Fruit fly (Drosophila melanogaster) whole organism, embryonic: ENCODE measurements around the gene Elba2.

Source experiments
- Atf-2 ChIP-seq: fragments of 200-800 bp; sonication (Bioruptor generic); optimal IDR thresholded peaks from 2 replicates; lab custom pipeline; 2016; ENCODE audit warnings: missing biosample characterization, missing genetic modification characterization
- CG10209 ChIP-seq: fragments of 200-800 bp; sonication (Bioruptor generic); optimal IDR thresholded peaks from 3 replicates; lab custom pipeline; 2017; ENCODE audit warnings: missing biosample characterization, mild to moderate bottlenecking, missing genetic modification characterization, missing genetic modification reagents
- CG1024 ChIP-seq: fragments of 200-800 bp; sonication (Bioruptor generic); IDR thresholded peaks from 2 replicates; pipeline ENCODE4 v1.3.6; 2022; ENCODE audit warnings: missing biosample characterization, missing genetic modification characterization
- CG10267 ChIP-seq: fragments of 200-800 bp; sonication (Bioruptor generic); optimal IDR thresholded peaks from 2 replicates; lab custom pipeline; 2018; ENCODE audit warnings: missing biosample characterization, mild to moderate bottlenecking, missing genetic modification characterization, moderate library complexity
- CG14014 ChIP-seq: fragments of 200-800 bp; sonication (Bioruptor generic); IDR thresholded peaks from 2 replicates; pipeline ENCODE4 v1.3.6; 2022; ENCODE audit warnings: missing biosample characterization, missing genetic modification characterization
- CG17361 ChIP-seq: fragments of 200-800 bp; sonication (Bioruptor generic); IDR thresholded peaks from 3 replicates; pipeline ENCODE4 v1.3.6; 2022; ENCODE audit warnings: missing biosample characterization, missing genetic modification characterization
- CG17568 ChIP-seq: fragments of 200-800 bp; sonication (Bioruptor generic); optimal IDR thresholded peaks from 2 replicates; lab custom pipeline; 2018; ENCODE audit warnings: missing biosample characterization, mild to moderate bottlenecking, missing genetic modification characterization, moderate library complexity
- CG2116 ChIP-seq: fragments of 200-800 bp; sonication (Bioruptor generic); optimal IDR thresholded peaks from 3 replicates; lab custom pipeline; 2018; ENCODE audit warnings: missing biosample characterization, mild to moderate bottlenecking, missing genetic modification characterization
- CG4424 ChIP-seq: fragments of 200-800 bp; sonication (Bioruptor generic); optimal IDR thresholded peaks from 3 replicates; lab custom pipeline; 2016; ENCODE audit warnings: missing biosample characterization, missing genetic modification characterization
- CG4854 ChIP-seq: fragments of 200-800 bp; sonication (Bioruptor generic); optimal IDR thresholded peaks from 2 replicates; lab custom pipeline; 2016; ENCODE audit warnings: missing biosample characterization, missing genetic modification characterization, inconsistent platforms
- CG6683 ChIP-seq: fragments of 200-800 bp; sonication (Bioruptor generic); optimal IDR thresholded peaks from 2 replicates; lab custom pipeline; 2017; ENCODE audit warnings: missing biosample characterization, mild to moderate bottlenecking, missing genetic modification characterization, missing genetic modification reagents
- CG7786 ChIP-seq: fragments of 200-800 bp; sonication (Bioruptor generic); optimal IDR thresholded peaks from 2 replicates; lab custom pipeline; 2016; ENCODE audit warnings: missing biosample characterization, missing genetic modification characterization
- CG7963 ChIP-seq: fragments of 200-800 bp; sonication (Bioruptor generic); IDR thresholded peaks from 3 replicates; pipeline ENCODE4 v1.3.6; 2022; ENCODE audit warnings: missing biosample characterization, missing genetic modification characterization; ENCODE audit not compliant: partially characterized antibody
- CG9797 ChIP-seq: fragments of 200-800 bp; sonication (Bioruptor generic); optimal IDR thresholded peaks from 3 replicates; lab custom pipeline; 2018; ENCODE audit warnings: missing biosample characterization, mild to moderate bottlenecking, missing genetic modification characterization
- CHES-1-like ChIP-seq: fragments of 200-800 bp; sonication (Bioruptor generic); optimal IDR thresholded peaks from 2 replicates; lab custom pipeline; 2016; ENCODE audit warnings: missing biosample characterization, missing genetic modification characterization
- Camta ChIP-seq: fragments of 200-800 bp; sonication (Bioruptor generic); optimal IDR thresholded peaks from 2 replicates; lab custom pipeline; 2016; ENCODE audit warnings: missing biosample characterization, missing genetic modification characterization
- CrebB ChIP-seq: fragments of 200-800 bp; sonication (Bioruptor generic); optimal IDR thresholded peaks from 3 replicates; lab custom pipeline; 2018; ENCODE audit warnings: missing biosample characterization, mild to moderate bottlenecking, missing genetic modification characterization
- Doc2 ChIP-seq: fragments of 200-800 bp; sonication (Bioruptor generic); IDR thresholded peaks from 2 replicates; pipeline ENCODE4 v1.3.6; 2022; ENCODE audit warnings: missing biosample characterization, missing genetic modification characterization
- E2f2 ChIP-seq: fragments of 200-800 bp; sonication (Bioruptor generic); IDR thresholded peaks from 2 replicates; pipeline ENCODE4 v1.3.6; 2022; ENCODE audit warnings: missing biosample characterization, missing genetic modification characterization
- Eip74EF ChIP-seq, 2 experiments: fragments of 200-800 bp in 1 of 2; fragments of >200 bp in 1 of 2; sonication (Bioruptor generic) in 1 of 2; optimal IDR thresholded peaks; 2 replicates each; lab custom pipeline; 2017 to 2019; ENCODE audit warnings: missing biosample characterization in 2 of 2, missing genetic modification characterization in 2 of 2, mild to moderate bottlenecking in 1 of 2, moderate library complexity in 1 of 2
- Lhr ChIP-seq: fragments of 200-800 bp; sonication (Bioruptor generic); optimal IDR thresholded peaks from 3 replicates; lab custom pipeline; 2017; ENCODE audit warnings: mild to moderate bottlenecking, missing biosample characterization, missing genetic modification reagents, missing genetic modification characterization
- MESR4 ChIP-seq: fragments of 200-800 bp; sonication (Bioruptor generic); optimal IDR thresholded peaks from 2 replicates; lab custom pipeline; 2018; ENCODE audit warnings: missing biosample characterization, mild to moderate bottlenecking, missing genetic modification characterization, moderate library complexity
- MTF-1 ChIP-seq: fragments of 200-800 bp; sonication (Bioruptor generic); optimal IDR thresholded peaks from 2 replicates; lab custom pipeline; 2018; ENCODE audit warnings: missing biosample characterization, mild to moderate bottlenecking, missing genetic modification characterization, borderline replicate concordance
- NC2β ChIP-seq: fragments of 200-800 bp; sonication (Bioruptor generic); optimal IDR thresholded peaks from 2 replicates; lab custom pipeline; 2016; ENCODE audit warnings: missing biosample characterization, missing genetic modification characterization
- Neu2 ChIP-seq: fragments of 200-800 bp; sonication (Bioruptor generic); optimal IDR thresholded peaks from 3 replicates; lab custom pipeline; 2016; ENCODE audit warnings: missing biosample characterization, missing genetic modification characterization, borderline replicate concordance
- Ravus ChIP-seq: fragments of 200-800 bp; sonication (Bioruptor generic); IDR thresholded peaks from 2 replicates; pipeline ENCODE4 v1.3.6; 2022; ENCODE audit warnings: missing biosample characterization, missing genetic modification characterization
- Six4 ChIP-seq: fragments of 200-800 bp; sonication (Bioruptor generic); optimal IDR thresholded peaks from 2 replicates; lab custom pipeline; 2016; ENCODE audit warnings: missing biosample characterization, missing genetic modification characterization
- Sry-δ ChIP-seq: fragments of 200-800 bp; sonication (Bioruptor generic); optimal IDR thresholded peaks from 2 replicates; lab custom pipeline; 2016; ENCODE audit warnings: missing biosample characterization, missing genetic modification characterization
- Tbp ChIP-seq: fragments of >200 bp; optimal IDR thresholded peaks from 2 replicates; lab custom pipeline; 2018; ENCODE audit warnings: missing biosample characterization, missing genetic modification characterization
- ac ChIP-seq: fragments of 200-800 bp; sonication (Bioruptor generic); optimal IDR thresholded peaks from 3 replicates; lab custom pipeline; 2017; ENCODE audit warnings: missing biosample characterization, mild to moderate bottlenecking, missing genetic modification characterization
- amos ChIP-seq: fragments of 200-800 bp; sonication (Bioruptor generic); IDR thresholded peaks from 2 replicates; pipeline ENCODE4 v1.3.6; 2022; ENCODE audit warnings: missing biosample characterization, missing genetic modification characterization; ENCODE audit not compliant: partially characterized antibody
- aop ChIP-seq: fragments of 200-800 bp; sonication (Bioruptor generic); IDR thresholded peaks from 2 replicates; pipeline ENCODE4 v1.3.6; 2022; ENCODE audit warnings: missing biosample characterization, missing genetic modification characterization
- az2 ChIP-seq: fragments of 200-800 bp; sonication (Bioruptor generic); optimal IDR thresholded peaks from 3 replicates; lab custom pipeline; 2016; ENCODE audit warnings: missing biosample characterization, missing genetic modification characterization
- bab2 ChIP-seq: fragments of 200-800 bp; sonication (Bioruptor generic); optimal IDR thresholded peaks from 2 replicates; lab custom pipeline; 2016; ENCODE audit warnings: missing biosample characterization, missing genetic modification characterization
- br ChIP-seq: fragments of >200 bp; optimal IDR thresholded peaks from 2 replicates; lab custom pipeline; 2017
- cwo ChIP-seq: fragments of 200-800 bp; sonication (Bioruptor generic); optimal IDR thresholded peaks from 3 replicates; lab custom pipeline; 2017; ENCODE audit warnings: missing biosample characterization, missing genetic modification characterization, mild to moderate bottlenecking, moderate library complexity, missing genetic modification reagents
- dm ChIP-seq: fragments of 200-800 bp; sonication (Bioruptor generic); optimal IDR thresholded peaks from 3 replicates; lab custom pipeline; 2016; ENCODE audit warnings: missing biosample characterization, missing genetic modification characterization
- gro ChIP-seq: fragments of 200-800 bp; sonication (Bioruptor generic); optimal IDR thresholded peaks from 2 replicates; lab custom pipeline; 2016; ENCODE audit warnings: missing biosample characterization, missing genetic modification characterization
- insv ChIP-seq, 2 experiments: fragments of 200-800 bp; sonication (Bioruptor generic); optimal IDR thresholded peaks; 3 replicates each; lab custom pipeline; 2016 to 2018; ENCODE audit warnings: missing biosample characterization in 2 of 2, missing genetic modification characterization in 2 of 2
- kay ChIP-seq: fragments of 200-800 bp; sonication (Bioruptor generic); optimal IDR thresholded peaks from 2 replicates; lab custom pipeline; 2016; ENCODE audit warnings: missing biosample characterization, missing genetic modification characterization
- klu ChIP-seq: fragments of 200-800 bp; sonication (Bioruptor generic); IDR thresholded peaks from 2 replicates; pipeline ENCODE4 v1.3.6; 2022; ENCODE audit warnings: missing biosample characterization, missing genetic modification characterization
- nerfin-1 ChIP-seq: fragments of 200-800 bp; sonication (Bioruptor generic); optimal IDR thresholded peaks from 3 replicates; lab custom pipeline; 2019; ENCODE audit warnings: missing biosample characterization, mild to moderate bottlenecking, missing genetic modification characterization, moderate library complexity
- pita ChIP-seq: fragments of 200-800 bp; sonication (Bioruptor generic); optimal IDR thresholded peaks from 2 replicates; lab custom pipeline; 2017; ENCODE audit warnings: missing biosample characterization, mild to moderate bottlenecking, missing genetic modification characterization
- psq ChIP-seq: fragments of 200-800 bp; sonication (Bioruptor generic); optimal IDR thresholded peaks from 2 replicates; lab custom pipeline; 2017; ENCODE audit warnings: missing biosample characterization, missing genetic modification characterization
- sens-2 ChIP-seq: fragments of 200-800 bp; sonication (Bioruptor generic); IDR thresholded peaks from 2 replicates; pipeline ENCODE4 v1.3.6; 2022; ENCODE audit warnings: missing biosample characterization, missing genetic modification characterization
- sim ChIP-seq: fragments of 200-800 bp; sonication (Bioruptor generic); IDR thresholded peaks from 2 replicates; pipeline ENCODE4 v1.3.6; 2022; ENCODE audit warnings: missing biosample characterization, missing genetic modification characterization
- tin ChIP-seq: fragments of 200-800 bp; sonication (Bioruptor generic); optimal IDR thresholded peaks from 3 replicates; lab custom pipeline; 2016; ENCODE audit warnings: missing biosample characterization, missing genetic modification characterization
- tx ChIP-seq: fragments of 200-800 bp; sonication (Bioruptor generic); optimal IDR thresholded peaks from 2 replicates; lab custom pipeline; 2016; ENCODE audit warnings: missing biosample characterization, missing genetic modification characterization
- vfl ChIP-seq: fragments of 200-800 bp; sonication (Bioruptor generic); optimal IDR thresholded peaks from 2 replicates; lab custom pipeline; 2016; ENCODE audit warnings: missing biosample characterization, missing genetic modification characterization
- wor ChIP-seq: fragments of 200-800 bp; sonication (Bioruptor generic); IDR thresholded peaks from 2 replicates; pipeline ENCODE4 v1.3.6; 2022; ENCODE audit warnings: missing biosample characterization, missing genetic modification characterization
- yki ChIP-seq: fragments of >200 bp; optimal IDR thresholded peaks from 3 replicates; lab custom pipeline; 2018

Elba2 gene

dm6 chr2L:2579669-2580351 is 2.3 kb downstream of the Elba2 start, which contains the start of the genes ND-B17.2 and Arpc5 (continued):
- TF ChIP-seq bab2 (GFP tag; lab: Kevin White, UChicago) (peak; percentile 17), Sry-δ (GFP tag; lab: Kevin White, UChicago) (peak; percentile 30), ac (no peak), br (no peak), CG9797 (peak; percentile 93), CG4854 (no peak), az2 (GFP tag; lab: Kevin White, UChicago) (no peak), CHES-1-like (GFP tag; lab: Kevin White, UChicago) (peak; percentile 12), Tbp (GFP tag; lab: Kevin White, UChicago) (no peak), nerfin-1 (tag; lab: Kevin White, UChicago) (peak; percentile 42), psq (GFP tag; lab: Kevin White, UChicago) (no peak), MTF-1 (GFP tag; lab: Kevin White, UChicago) (no peak), CG1024 (GFP tag; lab: Robert Waterston, UW) (no peak), Doc2 (no peak), yki (lab: Kevin White, UChicago) (no peak), CG17361 (peak; percentile 47; the same call in 1 of the 3 replicates), wor (GFP tag; lab: Robert Waterston, UW) (no peak), CG14014 (GFP tag; lab: Robert Waterston, UW) (no peak), CG7963 (GFP tag; lab: Robert Waterston, UW) (no peak), tx (no peak), NC2β (GFP tag; lab: Kevin White, UChicago) (peak; percentile 21), insv (GFP tag; optimal IDR thresholded peaks at IDR 0.05; lab: Kevin White, UChicago) (peak in 1 of 2 experiments; percentile 75), CG2116 (GFP tag; lab: Kevin White, UChicago) (peak; percentile 23), Ravus (GFP tag; lab: Robert Waterston, UW) (no peak), Six4 (GFP tag; lab: Kevin White, UChicago) (no peak), Atf-2 (GFP tag; lab: Kevin White, UChicago) (peak; percentile 8), sim (no peak), CrebB (tag; lab: Kevin White, UChicago) (no peak), klu (GFP tag; lab: Robert Waterston, UW) (no peak), CG10209 (GFP tag; lab: Kevin White, UChicago) (no peak), sens-2 (no peak), Neu2 (GFP tag; lab: Kevin White, UChicago) (no peak), CG10267 (tag; lab: Kevin White, UChicago) (peak; percentile 60), E2f2 (GFP tag; lab: Robert Waterston, UW) (peak; percentile 47; the same call in 1 of the 2 replicates), CG17568 (GFP tag; lab: Kevin White, UChicago) (no peak), CG6683 (GFP tag; lab: Kevin White, UChicago) (no peak), pita (GFP tag; lab: Kevin White, UChicago) (no peak), CG4424 (GFP tag; lab: Kevin White, UChicago) (peak; percentile 18), Eip74EF (GFP tag; optimal IDR thresholded peaks at IDR 0.05; lab: Kevin White, UChicago) (no peak), CG7786 (no peak), vfl (GFP tag; lab: Kevin White, UChicago) (no peak), amos (GFP tag; lab: Robert Waterston, UW) (no peak), dm (peak; percentile 11), kay (GFP tag; lab: Kevin White, UChicago) (peak; percentile 73), MESR4 (peak; percentile 29), Camta (GFP tag; lab: Kevin White, UChicago) (no peak), aop (no peak), Lhr (GFP tag; lab: Kevin White, UChicago) (peak; percentile 49), gro (GFP tag; lab: Kevin White, UChicago) (no peak), cwo (GFP tag; lab: Kevin White, UChicago) (no peak), tin (GFP tag; lab: Kevin White, UChicago) (no peak)
